Worm (Caenorhabditis elegans) whole organism, L2 larva: ENCODE data around the gene Y39A1A.27.

Source experiments
- R02D3.7 ChIP-seq: fragments of 150-350 bp; optimal IDR thresholded peaks from 2 replicates; lab custom pipeline; 2014; ENCODE audit warnings: missing biosample characterization, missing genetic modification characterization
- mdl-1 ChIP-seq, 2 experiments: fragments of 150-350 bp in 1 of 2; sonication (generic microtip) in 1 of 2; optimal IDR thresholded peaks; 2 replicates each; lab custom pipeline; 2017; ENCODE audit warnings: missing biosample characterization in 2 of 2, missing genetic modification characterization in 2 of 2
- nhr-11 ChIP-seq: fragments of 150-350 bp; optimal IDR thresholded peaks from 2 replicates; lab custom pipeline; 2014; ENCODE audit warnings: missing biosample characterization, missing genetic modification characterization
- nhr-237 ChIP-seq: fragments of 150-350 bp; optimal IDR thresholded peaks from 2 replicates; lab custom pipeline; 2014; ENCODE audit warnings: missing biosample characterization, missing genetic modification characterization
- zag-1 ChIP-seq: fragments of 150-350 bp; optimal IDR thresholded peaks from 2 replicates; lab custom pipeline; 2014; ENCODE audit warnings: missing biosample characterization, missing genetic modification characterization

DNA sequence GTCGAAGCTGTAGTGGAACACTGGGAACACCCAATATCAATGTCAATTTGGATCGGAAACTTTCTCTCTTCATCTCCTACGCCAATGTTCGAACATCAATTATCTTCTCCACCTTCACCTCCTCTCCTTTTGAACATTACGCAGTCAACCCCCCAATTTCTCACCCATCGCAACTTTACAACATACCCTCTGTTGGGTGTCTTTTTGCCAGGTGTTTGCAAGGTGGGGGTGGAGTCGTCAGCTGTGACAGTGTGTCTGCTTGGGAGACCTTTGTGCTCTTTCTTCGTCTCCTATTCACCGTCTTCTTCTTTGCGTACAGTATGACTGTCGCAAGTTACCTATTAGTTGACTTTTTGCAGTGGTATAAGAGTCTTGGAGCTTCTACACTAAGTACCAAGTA, 27.9 kb downstream of the Y39A1A.27 start:
- TF ChIP-seq R02D3.7 (no peak), nhr-11 (no peak), mdl-1 (tag; optimal IDR thresholded peaks at IDR 0.05; lab: Kevin White, UChicago) (no peak), nhr-237 (tag; lab: Kevin White, UChicago) (no peak), zag-1 (tag; lab: Kevin White, UChicago) (no peak)
